Worm (Caenorhabditis elegans) whole organism, L3 larva: Measurements from ENCODE around the gene srf-3.

Experiments used
- aly-2 ChIP-seq: fragments of 150-350 bp; optimal IDR thresholded peaks from 2 replicates; lab custom pipeline; 2014; ENCODE audit warnings: missing biosample characterization, missing genetic modification characterization
- ceh-9 ChIP-seq: sonication (generic microtip); optimal IDR thresholded peaks from 2 replicates; lab custom pipeline; 2018; ENCODE audit warnings: missing biosample characterization, missing genetic modification characterization
- egl-5 ChIP-seq: fragments of 150-350 bp; optimal IDR thresholded peaks from 2 replicates; lab custom pipeline; 2017; ENCODE audit warnings: missing biosample characterization, missing genetic modification reagents, missing genetic modification characterization, inconsistent platforms
- fos-1 ChIP-seq: fragments of 150-350 bp; optimal IDR thresholded peaks from 2 replicates; lab custom pipeline; 2014; ENCODE audit warnings: missing biosample characterization, missing genetic modification characterization
- nhr-11 ChIP-seq: fragments of 150-350 bp; optimal IDR thresholded peaks from 2 replicates; lab custom pipeline; 2014; ENCODE audit warnings: missing biosample characterization, missing genetic modification characterization
- nhr-77 ChIP-seq: fragments of 150-350 bp; optimal IDR thresholded peaks from 2 replicates; lab custom pipeline; 2014; ENCODE audit warnings: missing biosample characterization, missing genetic modification characterization
- pqm-1 ChIP-seq: fragments of 150-350 bp; optimal IDR thresholded peaks from 2 replicates; lab custom pipeline; 2017; ENCODE audit warnings: missing biosample characterization, missing genetic modification characterization, inconsistent platforms
- ztf-11 ChIP-seq: fragments of 150-350 bp; optimal IDR thresholded peaks from 2 replicates; lab custom pipeline; 2014; ENCODE audit warnings: missing biosample characterization, missing genetic modification characterization

DNA sequence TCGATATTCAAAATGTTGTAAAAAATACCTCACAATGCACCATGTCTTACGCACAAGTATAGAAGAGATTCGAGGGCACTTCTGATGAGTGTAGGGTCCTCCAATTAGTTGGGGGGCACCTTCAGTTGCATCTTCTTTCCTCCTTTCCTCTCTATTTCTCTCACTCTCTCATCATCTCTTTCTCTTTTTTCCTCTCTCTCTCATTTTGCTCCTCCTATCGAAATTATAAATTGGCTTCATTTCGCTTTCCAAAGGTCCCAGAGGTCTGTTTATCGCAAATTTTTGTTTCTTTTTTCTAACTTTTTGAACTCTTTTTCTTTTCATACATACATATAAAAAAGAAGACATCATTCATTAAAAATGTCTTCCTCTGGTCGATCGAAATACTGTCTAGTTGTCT is 6.4 kb upstream of the srf-3 start:
- TF ChIP-seq ztf-11 (tag; lab: Kevin White, UChicago) (no peak), nhr-77 (tag; lab: Kevin White, UChicago) (no peak), nhr-11 (tag; lab: Kevin White, UChicago) (no peak), aly-2 (tag; lab: Kevin White, UChicago) (no peak), fos-1 (tag; lab: Kevin White, UChicago) (no peak), ceh-9 (no peak), egl-5 (no peak), pqm-1 (tag; lab: Kevin White, UChicago) (no peak)
